Fruit fly (Drosophila melanogaster): ENCODE measurements around the gene RecQ5.
A peak's percentile ranks its signal among the peaks of the same experiment; 100 is the strongest.

RecQ5 gene

DNA sequence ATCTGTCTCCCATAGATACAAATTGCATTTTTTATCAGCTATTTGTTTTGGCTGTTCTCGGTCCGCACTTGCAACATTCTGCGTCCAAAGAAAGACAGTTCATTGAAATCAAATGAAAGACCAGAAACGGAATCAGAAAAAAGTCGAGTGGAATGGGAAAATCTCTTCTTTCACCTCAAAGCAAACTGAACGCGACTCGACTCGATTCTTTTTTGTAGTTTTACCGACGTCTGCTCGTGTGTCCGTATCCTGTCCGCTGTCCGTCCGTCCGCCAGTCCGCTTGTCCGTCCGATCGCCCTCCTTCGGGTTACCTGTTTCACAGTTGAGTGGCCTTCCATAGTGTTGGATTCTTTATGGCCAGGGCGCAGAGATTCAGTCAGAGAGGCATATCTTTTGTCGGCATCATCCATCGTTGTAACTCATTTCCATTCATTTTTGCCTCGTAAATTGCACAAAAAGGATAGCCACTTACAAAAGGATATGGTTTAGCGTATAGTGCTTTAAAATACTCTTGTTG lies 10.2 kb upstream of the RecQ5 start (continued):
- TF ChIP-seq cas (GFP tag; IDR thresholded peaks at IDR 0.05) (no peak), pan (optimal IDR thresholded peaks at IDR 0.05) (no peak), pan (GFP tag; optimal IDR thresholded peaks at IDR 0.05 in 1 of 2, IDR thresholded peaks at IDR 0.05 in 1 of 2) (no peak), CG14965 (GFP tag; optimal IDR thresholded peaks at IDR 0.05; ENCODE audit: borderline replicate concordance) (no peak), cad (GFP tag; optimal IDR thresholded peaks at IDR 0.05) (peak; percentile 79), zen (tag; optimal IDR thresholded peaks at IDR 0.05) (peak; percentile 31), Elba2 (GFP tag; optimal IDR thresholded peaks at IDR 0.05) (no peak), CG1832 (GFP tag; optimal IDR thresholded peaks at IDR 0.05) (no peak), CG1529 (GFP tag; optimal IDR thresholded peaks at IDR 0.05) (no peak), kni (GFP tag; optimal IDR thresholded peaks at IDR 0.05) (peak; percentile 44), Atf-2 (GFP tag; optimal IDR thresholded peaks at IDR 0.05) (no peak), CG17912 (GFP tag; optimal IDR thresholded peaks at IDR 0.05) (no peak), Neu2 (GFP tag; optimal IDR thresholded peaks at IDR 0.05; ENCODE audit: borderline replicate concordance) (no peak), tgo (GFP tag; IDR thresholded peaks at IDR 0.05) (no peak), Gug (GFP tag; IDR thresholded peaks at IDR 0.05) (no peak), tll (GFP tag; optimal IDR thresholded peaks at IDR 0.05) (peak in 1 of 2 experiments; percentile 95), insv (GFP tag; optimal IDR thresholded peaks at IDR 0.05) (peak in 1 of 2 experiments; percentile 2), D (optimal IDR thresholded peaks at IDR 0.05) (peak; percentile 85), D (GFP tag; optimal IDR thresholded peaks at IDR 0.05) (no peak), CG15011 (GFP tag; optimal IDR thresholded peaks at IDR 0.05) (no peak), mld (GFP tag; IDR thresholded peaks at IDR 0.05; ENCODE audit: partially characterized antibody) (no peak), CG9817 (tag; optimal IDR thresholded peaks at IDR 0.05) (no peak), org-1 (GFP tag; optimal IDR thresholded peaks at IDR 0.05) (no peak), CG3847 (GFP tag; IDR thresholded peaks at IDR 0.05) (no peak), zfh1 (GFP tag; IDR thresholded peaks at IDR 0.05) (no peak), Hr51 (GFP tag; optimal IDR thresholded peaks at IDR 0.05) (no peak)

DNA sequence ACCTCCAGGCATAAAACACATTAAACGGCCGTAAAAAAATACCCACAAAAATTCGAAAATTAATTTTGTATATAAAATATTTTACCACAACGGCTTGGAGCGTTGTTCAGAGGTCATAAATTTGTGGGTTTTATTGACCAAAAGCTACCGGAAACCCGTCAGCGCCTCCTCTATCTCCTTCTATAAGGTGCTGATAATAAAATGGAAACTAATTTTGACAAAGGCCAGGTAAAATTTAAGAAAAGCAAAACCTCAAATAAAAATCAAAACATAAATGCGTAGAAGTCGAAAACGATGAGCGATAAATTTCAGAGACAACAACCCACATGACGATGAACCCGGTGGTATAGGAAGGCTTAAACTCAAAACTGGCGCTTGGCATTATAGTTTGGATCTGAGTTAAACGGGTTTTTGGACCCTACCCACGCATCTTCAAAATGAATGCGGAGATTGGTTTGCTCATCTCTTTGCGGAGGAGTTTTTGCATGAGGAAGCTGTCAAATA lies 9.0 kb upstream of the RecQ5 start:
- no peak for TF ChIP-seq CG10321 (GFP tag; IDR thresholded peaks at IDR 0.05)
- TF ChIP-seq CG2889 (GFP tag; IDR thresholded peaks at IDR 0.05) = no peak
- peak in 1 of 2 experiments; percentile 64 for TF ChIP-seq Eip74EF (GFP tag; optimal IDR thresholded peaks at IDR 0.05)
- 0 out of 2 replicates have a peak, but pooled peaks have one; percentile 14 for TF ChIP-seq Awh (GFP tag; IDR thresholded peaks at IDR 0.05)
- peak; percentile 2 for TF ChIP-seq CG13624 (GFP tag; optimal IDR thresholded peaks at IDR 0.05)
- TF ChIP-seq CG17912 (GFP tag; optimal IDR thresholded peaks at IDR 0.05) = no peak
- peak; percentile 61; the same call in 1 of the 3 replicates for TF ChIP-seq sr (GFP tag; IDR thresholded peaks at IDR 0.05)
- peak; percentile 1 for TF ChIP-seq Abd-B (GFP tag; optimal IDR thresholded peaks at IDR 0.05)
- TF ChIP-seq eve (GFP tag; optimal IDR thresholded peaks at IDR 0.05) = peak in 1 of 2 experiments; percentile 44
- TF ChIP-seq Lhr (GFP tag; optimal IDR thresholded peaks at IDR 0.05) = no peak
- TF ChIP-seq D (optimal IDR thresholded peaks at IDR 0.05) = no peak
- no peak for TF ChIP-seq D (GFP tag; optimal IDR thresholded peaks at IDR 0.05)
- peak; percentile 22 for TF ChIP-seq kni (GFP tag; optimal IDR thresholded peaks at IDR 0.05)
- TF ChIP-seq GATAe (GFP tag; conservative IDR thresholded peaks at IDR 0.05) = no peak
- peak; percentile 61 for TF ChIP-seq oc (tag; optimal IDR thresholded peaks at IDR 0.05)
- no peak for TF ChIP-seq insv (GFP tag; optimal IDR thresholded peaks at IDR 0.05)
- no peak for TF ChIP-seq her (GFP tag; optimal IDR thresholded peaks at IDR 0.05)
- TF ChIP-seq CG13894 (tag; optimal IDR thresholded peaks at IDR 0.05) = peak; percentile 91
- peak; percentile 98 for TF ChIP-seq abd-A (tag; optimal IDR thresholded peaks at IDR 0.05)
- peak; percentile 59 for TF ChIP-seq sd (tag; optimal IDR thresholded peaks at IDR 0.05)
- no peak for TF ChIP-seq C15 (GFP tag; IDR thresholded peaks at IDR 0.05)
- TF ChIP-seq run (tag; optimal IDR thresholded peaks at IDR 0.05) = peak; percentile 47
- no peak for TF ChIP-seq CG8924 (tag; optimal IDR thresholded peaks at IDR 0.05)
- no peak for TF ChIP-seq gcm (GFP tag; optimal IDR thresholded peaks at IDR 0.05)
- TF ChIP-seq tup (GFP tag; optimal IDR thresholded peaks at IDR 0.05) = no peak
